Fruit fly (Drosophila melanogaster): ENCODE data around the gene CG11755.
A peak's percentile ranks its signal among the peaks of the same experiment; 100 is the strongest.

Gene CG11755

dm6 chr3R:8712722-8713131 is 36.0 kb downstream of the CG11755 start, which contains the start of gene CG8112:
CG8112 (plus strand) TSS chr3R:8712933.
- TF ChIP-seq Rel (GFP tag; optimal IDR thresholded peaks at IDR 0.05) (no peak), Rel (tag; optimal IDR thresholded peaks at IDR 0.05) (peak; percentile 9), tai (GFP tag; optimal IDR thresholded peaks at IDR 0.05) (no peak), Hr83 (GFP tag; optimal IDR thresholded peaks at IDR 0.05; ENCODE audit: poor library complexity, severe bottlenecking) (no peak), h (GFP tag; optimal IDR thresholded peaks at IDR 0.05) (no peak), sv (GFP tag; optimal IDR thresholded peaks at IDR 0.05) (no peak), dl (GFP tag; optimal IDR thresholded peaks at IDR 0.05; ENCODE audit: insufficient read depth in 1 of 2, partially characterized antibody in 2 of 2) (no peak), psq (GFP tag; optimal IDR thresholded peaks at IDR 0.05) (peak; percentile 49), dsf (GFP tag; optimal IDR thresholded peaks at IDR 0.05; ENCODE audit: borderline replicate concordance) (no peak), Abd-B (GFP tag; optimal IDR thresholded peaks at IDR 0.05) (no peak), Vsx2 (GFP tag; optimal IDR thresholded peaks at IDR 0.05; ENCODE audit: partially characterized antibody) (no peak), woc (GFP tag; optimal IDR thresholded peaks at IDR 0.05) (no peak), rgr (GFP tag; optimal IDR thresholded peaks at IDR 0.05) (peak; percentile 33), br (GFP tag; optimal IDR thresholded peaks at IDR 0.05) (no peak), foxo (GFP tag; optimal IDR thresholded peaks at IDR 0.05) (peak in 1 of 2 experiments; percentile 42), brk (GFP tag; optimal IDR thresholded peaks at IDR 0.05) (no peak), HLH106 (tag; optimal IDR thresholded peaks at IDR 0.05) (peak; percentile 39), jim (GFP tag; optimal IDR thresholded peaks at IDR 0.05) (no peak), Sp1 (GFP tag; optimal IDR thresholded peaks at IDR 0.05) (peak; percentile 52), fru (GFP tag; optimal IDR thresholded peaks at IDR 0.05) (peak; percentile 9), GATAd (GFP tag; optimal IDR thresholded peaks at IDR 0.05) (no peak), CrebA (GFP tag; optimal IDR thresholded peaks at IDR 0.05; ENCODE audit: borderline replicate concordance) (no peak), Jra (GFP tag; optimal IDR thresholded peaks at IDR 0.05) (no peak), lola (GFP tag; optimal IDR thresholded peaks at IDR 0.05) (no peak), Dif (GFP tag; optimal IDR thresholded peaks at IDR 0.05; ENCODE audit: partially characterized antibody) (peak; percentile 5), usp (GFP tag; optimal IDR thresholded peaks at IDR 0.05) (no peak), N (GFP tag; optimal IDR thresholded peaks at IDR 0.05) (no peak), Myc (optimal IDR thresholded peaks at IDR 0.05) (no peak), dmrt93B (GFP tag; optimal IDR thresholded peaks at IDR 0.05) (peak; percentile 19), sage (GFP tag; optimal IDR thresholded peaks at IDR 0.05) (peak; percentile 21), Hr78 (GFP tag; optimal IDR thresholded peaks at IDR 0.05) (no peak), CG32264 (GFP tag; optimal IDR thresholded peaks at IDR 0.05) (no peak), pan (optimal IDR thresholded peaks at IDR 0.05) (no peak)

- TF ChIP-seq dmrt93B (GFP tag; optimal IDR thresholded peaks at IDR 0.05) = no peak
- TF ChIP-seq Hnf4 (GFP tag; optimal IDR thresholded peaks at IDR 0.05) = no peak
- TF ChIP-seq woc (GFP tag; optimal IDR thresholded peaks at IDR 0.05) = no peak
- TF ChIP-seq CG32264 (GFP tag; optimal IDR thresholded peaks at IDR 0.05) = no peak
These were observed 38.7 kb downstream of the CG11755 start for dm6 chr3R:8715371-8715770.

dm6 chr3R:8715851-8716550 is 39.3 kb downstream of the CG11755 start, which contains the start of gene TMEM216:
TMEM216 (plus strand) TSS chr3R:8716243.
- TF ChIP-seq Rel (GFP tag; optimal IDR thresholded peaks at IDR 0.05) (no peak), Rel (tag; optimal IDR thresholded peaks at IDR 0.05) (peak; percentile 58), rgr (GFP tag; optimal IDR thresholded peaks at IDR 0.05) (peak; percentile 1), usp (GFP tag; optimal IDR thresholded peaks at IDR 0.05) (no peak), sage (GFP tag; optimal IDR thresholded peaks at IDR 0.05) (no peak), psq (GFP tag; optimal IDR thresholded peaks at IDR 0.05) (peak; percentile 2)

- TF ChIP-seq Hnf4 (GFP tag; optimal IDR thresholded peaks at IDR 0.05) (no peak), jim (GFP tag; optimal IDR thresholded peaks at IDR 0.05) (no peak), dmrt93B (GFP tag; optimal IDR thresholded peaks at IDR 0.05) (no peak), h (GFP tag; optimal IDR thresholded peaks at IDR 0.05) (no peak), ey (GFP tag; optimal IDR thresholded peaks at IDR 0.05) (peak; percentile 10), rgr (GFP tag; optimal IDR thresholded peaks at IDR 0.05) (no peak), foxo (GFP tag; optimal IDR thresholded peaks at IDR 0.05) (no peak), OdsH (GFP tag; optimal IDR thresholded peaks at IDR 0.05) (peak; percentile 6)
These were observed 39.8 kb downstream of the CG11755 start for dm6 chr3R:8716551-8716879.
